Fruit fly (Drosophila melanogaster): ENCODE measurements around the gene Rpt2.

Gene Rpt2

dm6 chr3R:23941643-23942424 lies 10.5 kb upstream of the Rpt2 start (continued):
- no peak for TF ChIP-seq jigr1 (GFP tag; IDR thresholded peaks at IDR 0.05)
- no peak for TF ChIP-seq Sry-β (GFP tag; optimal IDR thresholded peaks at IDR 0.05)
- no peak for TF ChIP-seq br (optimal IDR thresholded peaks at IDR 0.05)
- no peak for TF ChIP-seq NC2β (GFP tag; optimal IDR thresholded peaks at IDR 0.05)
- peak; percentile 35 for TF ChIP-seq HHEX (GFP tag; optimal IDR thresholded peaks at IDR 0.05)
- no peak for TF ChIP-seq CG8290 (GFP tag; optimal IDR thresholded peaks at IDR 0.05)
- TF ChIP-seq CG8290 (tag; optimal IDR thresholded peaks at IDR 0.05), result no peak
- peak; percentile 1 for TF ChIP-seq ATbp (GFP tag; optimal IDR thresholded peaks at IDR 0.05)
- peak; percentile 65 for TF ChIP-seq row (GFP tag; IDR thresholded peaks at IDR 0.05)
- TF ChIP-seq CG6654 (GFP tag; optimal IDR thresholded peaks at IDR 0.05), result no peak
- peak; percentile 13 for TF ChIP-seq Side (GFP tag; optimal IDR thresholded peaks at IDR 0.05)
- TF ChIP-seq phol (tag; optimal IDR thresholded peaks at IDR 0.05), result no peak
- TF ChIP-seq Med (GFP tag), result peak; percentile 85
- TF ChIP-seq Dek (tag; optimal IDR thresholded peaks at IDR 0.05), result peak; percentile 9
- TF ChIP-seq pb (GFP tag; optimal IDR thresholded peaks at IDR 0.05), result no peak
- TF ChIP-seq CG4328 (GFP tag; optimal IDR thresholded peaks at IDR 0.05), result peak; percentile 30
- no peak for TF ChIP-seq CG4360 (GFP tag; IDR thresholded peaks at IDR 0.05)
- TF ChIP-seq yki (optimal IDR thresholded peaks at IDR 0.05), result no peak
- no peak for TF ChIP-seq nerfin-2 (GFP tag; IDR thresholded peaks at IDR 0.05; ENCODE audit: partially characterized antibody)
- peak; percentile 61 for TF ChIP-seq Rfx (GFP tag; IDR thresholded peaks at IDR 0.05)
- no peak for TF ChIP-seq pan (optimal IDR thresholded peaks at IDR 0.05)
- TF ChIP-seq pan (GFP tag; optimal IDR thresholded peaks at IDR 0.05 in 1 of 2, IDR thresholded peaks at IDR 0.05 in 1 of 2), result peak in 1 of 2 experiments; percentile 61
- no peak for TF ChIP-seq CG10979 (tag; optimal IDR thresholded peaks at IDR 0.05)
- no peak for TF ChIP-seq Jarid2 (GFP tag; optimal IDR thresholded peaks at IDR 0.05)
- TF ChIP-seq wor (GFP tag; IDR thresholded peaks at IDR 0.05), result peak; percentile 42; the same call in 1 of the 2 replicates
- peak; percentile 22 for TF ChIP-seq CG4820 (GFP tag; optimal IDR thresholded peaks at IDR 0.05)
- 0 out of 3 replicates have a peak, but pooled peaks have one; percentile 40 for TF ChIP-seq zfh1 (GFP tag; IDR thresholded peaks at IDR 0.05)
- no peak for TF ChIP-seq CG14860 (GFP tag; IDR thresholded peaks at IDR 0.05; ENCODE audit: partially characterized antibody)
- no peak for TF ChIP-seq jumu (GFP tag; optimal IDR thresholded peaks at IDR 0.05)
- TF ChIP-seq lbe (GFP tag; optimal IDR thresholded peaks at IDR 0.05), result no peak
- TF ChIP-seq rib (GFP tag; IDR thresholded peaks at IDR 0.05), result peak; percentile 54; the same call in 1 of the 2 replicates
- no peak for TF ChIP-seq sr (GFP tag; IDR thresholded peaks at IDR 0.05)
- peak; percentile 43 for TF ChIP-seq Xbp1 (GFP tag; optimal IDR thresholded peaks at IDR 0.05)
- TF ChIP-seq CG13775 (GFP tag; optimal IDR thresholded peaks at IDR 0.05), result peak; percentile 19
- TF ChIP-seq CG15514 (GFP tag; optimal IDR thresholded peaks at IDR 0.05), result peak; percentile 11
- TF ChIP-seq CG17829 (tag; optimal IDR thresholded peaks at IDR 0.05), result no peak
- peak; percentile 29; the same call in 1 of the 2 replicates for TF ChIP-seq seq (GFP tag; IDR thresholded peaks at IDR 0.05)
- TF ChIP-seq chinmo (GFP tag; IDR thresholded peaks at IDR 0.05; ENCODE audit: partially characterized antibody), result 0 out of 4 replicates have a peak, but pooled peaks have one; percentile 45
- TF ChIP-seq pum (GFP tag; optimal IDR thresholded peaks at IDR 0.05), result peak; percentile 20
- no peak for TF ChIP-seq CG18011 (GFP tag; optimal IDR thresholded peaks at IDR 0.05)
- no peak for TF ChIP-seq fu2 (GFP tag; optimal IDR thresholded peaks at IDR 0.05)
- peak; percentile 50 for TF ChIP-seq Aef1 (GFP tag; IDR thresholded peaks at IDR 0.05)
- TF ChIP-seq ind (GFP tag; optimal IDR thresholded peaks at IDR 0.05), result peak; percentile 45
- peak; percentile 38; the same call in 1 of the 2 replicates for TF ChIP-seq CG9215 (GFP tag; IDR thresholded peaks at IDR 0.05)
- no peak for TF ChIP-seq CG6791 (GFP tag; IDR thresholded peaks at IDR 0.05; ENCODE audit: partially characterized antibody)
- TF ChIP-seq Kr (GFP tag; optimal IDR thresholded peaks at IDR 0.05), result no peak
- TF ChIP-seq gce (GFP tag; IDR thresholded peaks at IDR 0.05), result 0 out of 3 replicates have a peak, but pooled peaks have one; percentile 18
- TF ChIP-seq Optix (GFP tag; IDR thresholded peaks at IDR 0.05), result 0 out of 3 replicates have a peak, but pooled peaks have one; percentile 34
- TF ChIP-seq CG9817 (tag; optimal IDR thresholded peaks at IDR 0.05), result peak; percentile 21
- no peak for TF ChIP-seq HLH4C (GFP tag; IDR thresholded peaks at IDR 0.05; ENCODE audit: partially characterized antibody)

All from whole organism, embryonic.